2 fruit fly cellular contexts compared by ENCODE assay signal in the genomic region with DNA sequence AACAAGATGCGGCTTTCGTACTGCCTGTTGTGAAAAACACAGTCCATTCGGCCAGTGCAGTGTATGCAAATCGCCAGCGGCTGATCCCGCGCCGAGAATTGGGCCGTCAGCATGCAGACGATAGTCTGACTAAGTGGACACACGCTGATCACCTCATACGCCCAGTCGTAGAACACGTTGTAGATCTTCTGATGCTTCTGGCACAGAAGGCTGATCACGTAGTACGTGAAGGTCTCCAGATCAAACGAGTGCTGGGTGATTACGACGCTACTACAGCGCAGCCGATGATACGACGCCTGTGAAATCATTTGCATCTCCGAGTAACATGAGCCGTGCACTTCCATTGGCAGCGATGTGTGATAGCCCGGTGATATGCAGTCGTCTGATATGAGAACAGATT.
TF ChIP-seq lines count a peak whose summit lies in the region.

No protein-coding gene starts in this region.

TF ChIP-seq in whole organism, adult, 20 proteins besides CTCF, POLR2A, EP300 and RAD21:
- TF ChIP-seq CG7101 (tag; optimal IDR thresholded peaks at IDR 0.05; lab: Kevin White, UChicago): no peak
- peak; percentile 64 for TF ChIP-seq cic (GFP tag; optimal IDR thresholded peaks at IDR 0.05; lab: Kevin White, UChicago)
TF ChIP-seq in whole organism, adult: peak in this region for 1.

TF ChIP-seq in whole organism, prepupa, 60 proteins besides CTCF, POLR2A, EP300 and RAD21:
- TF ChIP-seq topi (GFP tag; optimal IDR thresholded peaks at IDR 0.05; lab: Kevin White, UChicago) (no peak), CG15336 (GFP tag; IDR thresholded peaks at IDR 0.05; lab: Robert Waterston, UW) (no peak), svp (GFP tag; lab: Kevin White, UChicago) (peak; percentile 97), CG11762 (GFP tag; optimal IDR thresholded peaks at IDR 0.05; lab: Kevin White, UChicago; ENCODE audit: insufficient read depth) (no peak), CG1621 (tag; optimal IDR thresholded peaks at IDR 0.05; lab: Kevin White, UChicago) (no peak), CG6792 (GFP tag; optimal IDR thresholded peaks at IDR 0.05; lab: Kevin White, UChicago) (no peak), Sox14 (GFP tag; optimal IDR thresholded peaks at IDR 0.05; lab: Kevin White, UChicago) (no peak), Hr39 (GFP tag; optimal IDR thresholded peaks at IDR 0.05; lab: Kevin White, UChicago) (no peak)
TF ChIP-seq in whole organism, prepupa: peak in this region for 1.
